Worm (Caenorhabditis elegans): ENCODE results near the gene F41G4.13.

DNA sequence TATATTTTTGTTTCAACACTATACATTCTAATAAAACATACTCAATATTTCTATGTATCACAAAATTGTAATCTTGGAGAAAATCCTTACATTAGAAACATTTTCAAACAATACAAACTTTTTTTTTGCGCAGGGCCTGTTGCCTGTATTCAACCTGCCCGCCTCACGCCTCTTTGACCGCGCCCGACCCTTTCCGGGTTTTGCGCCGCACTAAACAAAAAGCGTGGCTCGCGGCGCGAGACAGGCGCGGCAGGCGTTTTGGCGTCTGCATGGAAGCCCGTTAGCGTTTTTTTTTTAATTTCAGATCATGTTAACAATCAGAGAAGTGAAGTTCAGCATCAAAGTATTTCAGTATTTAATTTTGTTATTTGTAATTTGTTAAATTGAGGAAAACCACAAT is 8.3 kb upstream of the F41G4.13 start:
- no peak for TF ChIP-seq unc-62 (GFP tag; optimal IDR thresholded peaks at IDR 0.05 in 1 of 2)
- TF ChIP-seq unc-62 (tag; optimal IDR thresholded peaks at IDR 0.05), result no peak
- TF ChIP-seq nhr-237 (tag; optimal IDR thresholded peaks at IDR 0.05), result no peak
- TF ChIP-seq zip-11 (GFP tag; IDR thresholded peaks at IDR 0.05), result no peak
- TF ChIP-seq F44E2.7 (GFP tag; IDR thresholded peaks at IDR 0.05), result no peak
- no peak for TF ChIP-seq saeg-2 (GFP tag; IDR thresholded peaks at IDR 0.05)
